Worm (Caenorhabditis elegans): ENCODE results near the gene C04E6.4.

The C04E6.4 gene

DNA sequence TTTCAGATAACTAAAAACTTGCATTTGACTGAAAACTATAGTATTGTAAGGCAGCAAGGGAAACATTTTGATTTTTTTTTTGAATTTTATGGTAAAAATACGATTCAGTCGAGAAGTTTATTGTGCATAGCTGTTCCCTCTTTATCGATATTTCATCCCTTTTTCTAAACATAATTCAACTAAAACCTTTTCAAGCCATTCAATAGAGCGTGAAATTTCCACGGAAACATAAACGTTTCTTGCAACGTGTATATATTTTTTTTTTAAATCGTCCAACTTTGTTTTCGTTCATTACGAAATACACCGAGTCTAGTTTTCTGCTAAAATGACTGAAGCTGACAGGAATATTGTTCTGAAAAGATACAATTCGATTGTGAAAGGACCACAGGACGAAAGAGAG is 35.4 kb upstream of the C04E6.4 start, which contains the start of gene C02G6.2:
TSS of gene C02G6.2 (plus strand) at position 301 of the 400 bp plus-strand sequence.
- no peak for TF ChIP-seq nhr-28 (tag; optimal IDR thresholded peaks at IDR 0.05)
- TF ChIP-seq drap-1 (GFP tag; optimal IDR thresholded peaks at IDR 0.05): no peak
- no peak for TF ChIP-seq ceh-83 (GFP tag; optimal IDR thresholded peaks at IDR 0.05)
- no peak for TF ChIP-seq cnd-1 (tag; optimal IDR thresholded peaks at IDR 0.05)
- TF ChIP-seq lsy-2 (tag; optimal IDR thresholded peaks at IDR 0.05): no peak
- TF ChIP-seq sem-2 (GFP tag; optimal IDR thresholded peaks at IDR 0.05): no peak
- TF ChIP-seq ceh-39 (tag; optimal IDR thresholded peaks at IDR 0.05): no peak
- no peak for TF ChIP-seq nhr-12 (tag; optimal IDR thresholded peaks at IDR 0.05)
- TF ChIP-seq hlh-1 (tag; optimal IDR thresholded peaks at IDR 0.05): no peak
- no peak for TF ChIP-seq ztf-11 (tag; optimal IDR thresholded peaks at IDR 0.05)
- no peak for TF ChIP-seq mls-2 (tag; optimal IDR thresholded peaks at IDR 0.05)
- TF ChIP-seq lin-13 (tag; optimal IDR thresholded peaks at IDR 0.05): no peak
- no peak for TF ChIP-seq ceh-43 (GFP tag; optimal IDR thresholded peaks at IDR 0.05)
- TF ChIP-seq bed-3 (GFP tag; optimal IDR thresholded peaks at IDR 0.05): no peak

DNA sequence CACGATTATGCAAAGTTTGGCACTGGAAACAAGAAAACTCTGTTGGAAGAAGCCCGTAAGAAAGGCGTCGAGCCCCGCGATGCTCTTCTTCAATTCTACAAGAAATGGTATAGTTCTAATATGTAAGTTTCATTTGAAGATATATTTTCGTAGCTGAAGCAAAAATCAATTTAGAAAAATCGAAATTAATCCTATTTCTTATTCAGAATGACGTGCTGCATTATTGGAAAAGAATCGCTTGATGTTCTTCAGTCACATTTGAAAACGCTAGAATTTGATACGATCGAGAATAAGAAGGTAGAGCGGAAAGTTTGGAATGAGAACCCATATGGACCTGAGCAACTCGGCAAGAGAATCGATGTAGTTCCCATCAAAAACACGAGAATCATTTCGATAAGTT is 30.2 kb upstream of the C04E6.4 start:
- no peak for TF ChIP-seq mls-2 (tag; optimal IDR thresholded peaks at IDR 0.05)
- TF ChIP-seq nhr-28 (tag; optimal IDR thresholded peaks at IDR 0.05): no peak
- TF ChIP-seq ceh-39 (tag; optimal IDR thresholded peaks at IDR 0.05): no peak
- TF ChIP-seq blmp-1 (tag; optimal IDR thresholded peaks at IDR 0.05): no peak
- TF ChIP-seq lin-13 (tag; optimal IDR thresholded peaks at IDR 0.05): no peak
- TF ChIP-seq elt-3 (tag; optimal IDR thresholded peaks at IDR 0.05): no peak
- no peak for TF ChIP-seq unc-120 (tag; optimal IDR thresholded peaks at IDR 0.05; ENCODE audit: poor library complexity, severe bottlenecking)
- TF ChIP-seq unc-39 (tag; optimal IDR thresholded peaks at IDR 0.05): no peak
- TF ChIP-seq ceh-43 (GFP tag; optimal IDR thresholded peaks at IDR 0.05): no peak
- no peak for TF ChIP-seq tbx-8 (GFP tag; optimal IDR thresholded peaks at IDR 0.05)
- no peak for TF ChIP-seq ces-1 (GFP tag; optimal IDR thresholded peaks at IDR 0.05)

DNA sequence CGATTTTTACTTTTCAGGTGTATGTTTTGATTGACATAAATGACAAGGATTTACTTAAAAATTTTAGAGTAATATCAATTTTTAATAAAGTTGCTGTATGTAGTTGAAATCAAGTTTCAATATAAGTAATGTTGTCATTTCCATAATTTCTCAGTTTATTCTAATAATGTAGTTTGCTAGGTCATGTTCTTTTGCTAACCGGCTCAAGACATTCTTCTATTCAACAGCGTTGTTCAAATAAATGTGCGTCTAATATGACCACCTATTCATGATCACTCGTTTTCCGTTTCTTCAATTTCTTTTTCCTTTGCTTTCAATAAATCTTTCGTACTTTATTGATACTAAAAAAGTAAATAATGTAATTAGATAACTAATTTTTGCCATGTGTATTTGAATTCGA is 27.1 kb upstream of the C04E6.4 start, which contains the start of gene C02G6.3:
TSS of gene C02G6.3 (plus strand) at position 301 of the 400 bp plus-strand sequence.
- no peak for TF ChIP-seq blmp-1 (tag; optimal IDR thresholded peaks at IDR 0.05)
- no peak for TF ChIP-seq nhr-237 (tag; optimal IDR thresholded peaks at IDR 0.05)
- no peak for TF ChIP-seq sptf-1 (tag; optimal IDR thresholded peaks at IDR 0.05)
- no peak for TF ChIP-seq nhr-76 (tag; optimal IDR thresholded peaks at IDR 0.05)
- no peak for TF ChIP-seq lin-13 (tag; optimal IDR thresholded peaks at IDR 0.05)
- TF ChIP-seq sem-2 (GFP tag; optimal IDR thresholded peaks at IDR 0.05): no peak
- no peak for TF ChIP-seq mep-1 (tag; optimal IDR thresholded peaks at IDR 0.05)
- no peak for TF ChIP-seq unc-120 (tag; optimal IDR thresholded peaks at IDR 0.05; ENCODE audit: poor library complexity, severe bottlenecking)
- TF ChIP-seq ztf-11 (tag; optimal IDR thresholded peaks at IDR 0.05): no peak
- no peak for TF ChIP-seq tbx-8 (GFP tag; optimal IDR thresholded peaks at IDR 0.05)
- TF ChIP-seq hlh-1 (tag; optimal IDR thresholded peaks at IDR 0.05): no peak
- TF ChIP-seq mab-5 (tag; optimal IDR thresholded peaks at IDR 0.05): no peak
- no peak for TF ChIP-seq zip-8 (tag; optimal IDR thresholded peaks at IDR 0.05)
- TF ChIP-seq ceh-83 (GFP tag; optimal IDR thresholded peaks at IDR 0.05): no peak
- no peak for TF ChIP-seq unc-39 (tag; optimal IDR thresholded peaks at IDR 0.05)
- no peak for TF ChIP-seq drap-1 (GFP tag; optimal IDR thresholded peaks at IDR 0.05)
- no peak for TF ChIP-seq ham-2 (GFP tag; optimal IDR thresholded peaks at IDR 0.05)
- no peak for TF ChIP-seq nhr-12 (tag; optimal IDR thresholded peaks at IDR 0.05)
- TF ChIP-seq ceh-39 (tag; optimal IDR thresholded peaks at IDR 0.05): no peak

DNA sequence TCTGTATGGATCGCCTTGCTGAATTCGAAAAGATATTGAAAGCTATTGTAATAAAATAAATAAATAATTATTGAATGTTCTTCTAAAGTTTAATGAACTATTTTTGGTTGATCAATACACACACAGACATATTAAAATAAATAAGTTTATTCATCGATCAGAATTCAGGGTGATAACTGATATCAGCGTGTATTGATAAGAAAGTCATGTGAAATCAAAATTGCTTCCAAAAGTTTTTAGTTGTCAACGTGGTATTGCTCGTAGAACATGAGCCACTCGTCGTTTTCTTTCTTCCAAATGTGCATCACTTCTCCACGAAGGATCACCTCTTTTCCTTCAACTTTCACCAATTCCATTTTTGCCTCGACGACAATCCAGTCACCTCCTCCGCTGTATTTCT is 24.8 kb upstream of the C04E6.4 start:
- TF ChIP-seq hlh-1 (tag; optimal IDR thresholded peaks at IDR 0.05) (no peak), nhr-28 (tag; optimal IDR thresholded peaks at IDR 0.05) (no peak), unc-39 (tag; optimal IDR thresholded peaks at IDR 0.05) (no peak), nhr-237 (tag; optimal IDR thresholded peaks at IDR 0.05) (no peak), M03D4.4 (tag; optimal IDR thresholded peaks at IDR 0.05) (no peak)

DNA sequence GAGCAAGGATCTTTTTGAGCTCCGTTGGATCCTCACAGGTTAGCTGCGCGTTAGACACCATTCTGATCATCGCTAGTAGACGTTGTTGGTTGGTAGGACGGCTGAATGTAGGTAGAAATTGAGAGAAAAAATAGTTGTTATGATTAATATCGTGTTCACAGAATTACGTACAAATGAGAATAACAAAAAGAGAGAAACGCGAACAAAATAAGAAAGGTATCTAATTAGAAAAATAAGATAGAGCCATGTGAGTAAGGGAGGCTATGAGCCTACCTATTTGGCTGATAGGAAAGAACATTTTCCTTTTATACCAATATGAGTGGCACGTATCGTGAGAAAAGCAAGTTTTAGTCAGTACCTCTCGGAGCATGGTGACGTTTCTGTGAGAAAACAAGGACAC is 23.5 kb upstream of the C04E6.4 start, which contains the start of gene C04E6.8:
TSS of gene C04E6.8 (minus strand) at position 101 of the 400 bp plus-strand sequence.
- TF ChIP-seq lin-13 (tag; optimal IDR thresholded peaks at IDR 0.05) (no peak), ceh-83 (GFP tag; optimal IDR thresholded peaks at IDR 0.05) (no peak), blmp-1 (tag; optimal IDR thresholded peaks at IDR 0.05) (no peak), elt-3 (tag; optimal IDR thresholded peaks at IDR 0.05) (no peak), nhr-28 (tag; optimal IDR thresholded peaks at IDR 0.05) (no peak), nhr-2 (tag; optimal IDR thresholded peaks at IDR 0.05) (no peak), flh-1 (GFP tag; optimal IDR thresholded peaks at IDR 0.05) (no peak), pha-4 (tag; optimal IDR thresholded peaks at IDR 0.05) (no peak), zip-8 (tag; optimal IDR thresholded peaks at IDR 0.05) (no peak), ceh-43 (GFP tag; optimal IDR thresholded peaks at IDR 0.05) (no peak), sem-2 (GFP tag; optimal IDR thresholded peaks at IDR 0.05) (no peak), lsy-2 (tag; optimal IDR thresholded peaks at IDR 0.05) (no peak), mls-2 (tag; optimal IDR thresholded peaks at IDR 0.05) (no peak), tbx-8 (GFP tag; optimal IDR thresholded peaks at IDR 0.05) (no peak), unc-120 (tag; optimal IDR thresholded peaks at IDR 0.05; ENCODE audit: poor library complexity, severe bottlenecking) (no peak), hlh-1 (tag; optimal IDR thresholded peaks at IDR 0.05) (no peak), ceh-39 (tag; optimal IDR thresholded peaks at IDR 0.05) (no peak), nhr-76 (tag; optimal IDR thresholded peaks at IDR 0.05) (no peak)

Data from whole organism, mixed stage, embryonic.